Worm (Caenorhabditis elegans) whole organism, L2 larva: Measurements from ENCODE around the gene C06A12.19.

Experiments
- C34F6.9 ChIP-seq: fragments of 150-350 bp; optimal IDR thresholded peaks from 2 replicates; lab custom pipeline; 2014; ENCODE audit warnings: missing biosample characterization, missing genetic modification characterization
- F13H6.1 ChIP-seq: sonication (generic microtip); optimal IDR thresholded peaks from 2 replicates; lab custom pipeline; 2016; ENCODE audit warnings: missing genetic modification characterization, missing compliant biosample characterization
- Y55F3AM.14 ChIP-seq: fragments of 200-800 bp; sonication (Bioruptor generic); optimal IDR thresholded peaks from 2 replicates; lab custom pipeline; 2018; ENCODE audit warnings: mild to moderate bottlenecking, missing genetic modification characterization, missing compliant biosample characterization
- ZK546.5 ChIP-seq: sonication (generic microtip); optimal IDR thresholded peaks from 2 replicates; lab custom pipeline; 2017; ENCODE audit warnings: missing biosample characterization, missing genetic modification characterization
- aly-2 ChIP-seq: fragments of 150-350 bp; optimal IDR thresholded peaks from 2 replicates; lab custom pipeline; 2014; ENCODE audit warnings: missing biosample characterization, missing genetic modification characterization
- blmp-1 ChIP-seq: sonication (generic microtip); optimal IDR thresholded peaks from 2 replicates; lab custom pipeline; 2017; ENCODE audit warnings: missing genetic modification characterization, mild to moderate bottlenecking, missing compliant biosample characterization, antibody characterized with exemption, moderate library complexity; ENCODE audit not compliant: insufficient read depth
- crh-2 ChIP-seq: sonication (generic microtip); optimal IDR thresholded peaks from 2 replicates; lab custom pipeline; 2017; ENCODE audit warnings: missing biosample characterization, missing genetic modification characterization
- dmd-4 ChIP-seq: sonication (generic microtip); optimal IDR thresholded peaks from 2 replicates; lab custom pipeline; 2017; ENCODE audit warnings: missing biosample characterization, missing genetic modification characterization
- egl-27 ChIP-seq: sonication (generic microtip); optimal IDR thresholded peaks from 3 replicates; lab custom pipeline; 2017; ENCODE audit warnings: missing biosample characterization, missing genetic modification reagents, missing genetic modification characterization
- elt-1 ChIP-seq: fragments of 150-350 bp; optimal IDR thresholded peaks from 2 replicates; lab custom pipeline; 2014; ENCODE audit warnings: missing biosample characterization, missing genetic modification characterization
- fos-1 ChIP-seq: fragments of 150-350 bp; optimal IDR thresholded peaks from 2 replicates; lab custom pipeline; 2014; ENCODE audit warnings: missing biosample characterization, missing genetic modification characterization
- gmeb-1 ChIP-seq: fragments of 150-350 bp; optimal IDR thresholded peaks from 2 replicates; lab custom pipeline; 2014; ENCODE audit warnings: missing biosample characterization, missing genetic modification characterization
- lin-13 ChIP-seq: fragments of 150-350 bp; optimal IDR thresholded peaks from 2 replicates; lab custom pipeline; 2014; ENCODE audit warnings: missing biosample characterization, missing genetic modification reagents, missing genetic modification characterization
- lin-39 ChIP-seq: fragments of 150-350 bp; optimal IDR thresholded peaks from 2 replicates; lab custom pipeline; 2014; ENCODE audit warnings: missing biosample characterization, missing genetic modification reagents, missing genetic modification characterization
- lsy-2 ChIP-seq, 2 experiments: fragments of 150-350 bp in 1 of 2; sonication (generic microtip) in 1 of 2; optimal IDR thresholded peaks; 2 replicates each; lab custom pipeline; 2014 to 2017; ENCODE audit warnings: missing biosample characterization in 2 of 2, missing genetic modification characterization in 2 of 2
- mbf-1 ChIP-seq: sonication (generic microtip); optimal IDR thresholded peaks from 2 replicates; lab custom pipeline; 2017; ENCODE audit warnings: missing biosample characterization, missing genetic modification characterization
- nhr-12 ChIP-seq: fragments of 150-350 bp; optimal IDR thresholded peaks from 2 replicates; lab custom pipeline; 2014; ENCODE audit warnings: missing biosample characterization, missing genetic modification characterization
- nhr-129 ChIP-seq: fragments of 150-350 bp; optimal IDR thresholded peaks from 2 replicates; lab custom pipeline; 2014; ENCODE audit warnings: missing biosample characterization, missing genetic modification characterization
- nhr-21 ChIP-seq: fragments of 150-350 bp; optimal IDR thresholded peaks from 2 replicates; lab custom pipeline; 2014; ENCODE audit warnings: missing biosample characterization, missing genetic modification characterization
- nhr-23 ChIP-seq: fragments of 150-350 bp; optimal IDR thresholded peaks from 2 replicates; lab custom pipeline; 2014; ENCODE audit warnings: missing biosample characterization, missing genetic modification reagents, missing genetic modification characterization
- nhr-237 ChIP-seq: fragments of 150-350 bp; optimal IDR thresholded peaks from 2 replicates; lab custom pipeline; 2014; ENCODE audit warnings: missing biosample characterization, missing genetic modification characterization
- nhr-25 ChIP-seq: fragments of 150-350 bp; sonication (generic microtip); optimal IDR thresholded peaks from 3 replicates; lab custom pipeline; 2014; ENCODE audit warnings: missing biosample characterization, missing genetic modification characterization
- nhr-6 ChIP-seq: fragments of 150-350 bp; optimal IDR thresholded peaks from 2 replicates; lab custom pipeline; 2014; ENCODE audit warnings: missing biosample characterization, missing genetic modification characterization
- nhr-77 ChIP-seq: fragments of 150-350 bp; optimal IDR thresholded peaks from 2 replicates; lab custom pipeline; 2014; ENCODE audit warnings: missing biosample characterization, missing genetic modification characterization
- peb-1 ChIP-seq: fragments of 150-350 bp; optimal IDR thresholded peaks from 2 replicates; lab custom pipeline; 2014; ENCODE audit warnings: missing biosample characterization, missing genetic modification characterization
- skn-1 ChIP-seq: sonication (generic microtip); optimal IDR thresholded peaks from 2 replicates; lab custom pipeline; 2017; ENCODE audit warnings: missing biosample characterization, missing genetic modification characterization
- sma-3 ChIP-seq: sonication (generic microtip); optimal IDR thresholded peaks from 2 replicates; lab custom pipeline; 2016; ENCODE audit warnings: missing genetic modification reagents, missing genetic modification characterization, missing compliant biosample characterization
- sma-9 ChIP-seq, 2 experiments: fragments of 150-350 bp in 1 of 2; sonication (generic microtip) in 1 of 2; optimal IDR thresholded peaks; 2 replicates each; lab custom pipeline; 2014 to 2016; ENCODE audit warnings: missing genetic modification characterization in 2 of 2, mild to moderate bottlenecking in 1 of 2, missing biosample characterization in 1 of 2, missing compliant biosample characterization in 1 of 2, missing genetic modification reagents in 1 of 2, moderate library complexity in 1 of 2
- snpc-4 ChIP-seq: fragments of 150-350 bp; optimal IDR thresholded peaks from 2 replicates; lab custom pipeline; 2014; ENCODE audit warnings: missing biosample characterization, missing genetic modification characterization
- unc-39 ChIP-seq: fragments of 150-350 bp; optimal IDR thresholded peaks from 2 replicates; lab custom pipeline; 2014; ENCODE audit warnings: missing biosample characterization, missing genetic modification characterization
- unc-62 ChIP-seq: fragments of 150-350 bp; optimal IDR thresholded peaks from 2 replicates; lab custom pipeline; 2014; ENCODE audit warnings: missing biosample characterization, missing genetic modification reagents, missing genetic modification characterization
- ztf-1 ChIP-seq: fragments of 200-800 bp; sonication (Bioruptor generic); conservative IDR thresholded peaks from 2 replicates; pipeline ENCODE4 v1.3.6; 2022; ENCODE audit warnings: missing genetic modification characterization, missing compliant biosample characterization
- ztf-11 ChIP-seq: sonication (generic microtip); optimal IDR thresholded peaks from 2 replicates; lab custom pipeline; 2017; ENCODE audit warnings: missing biosample characterization, missing genetic modification characterization
- ztf-4 ChIP-seq: fragments of 150-350 bp; optimal IDR thresholded peaks from 2 replicates; lab custom pipeline; 2014; ENCODE audit warnings: missing biosample characterization, missing genetic modification characterization

C06A12.19 gene

DNA sequence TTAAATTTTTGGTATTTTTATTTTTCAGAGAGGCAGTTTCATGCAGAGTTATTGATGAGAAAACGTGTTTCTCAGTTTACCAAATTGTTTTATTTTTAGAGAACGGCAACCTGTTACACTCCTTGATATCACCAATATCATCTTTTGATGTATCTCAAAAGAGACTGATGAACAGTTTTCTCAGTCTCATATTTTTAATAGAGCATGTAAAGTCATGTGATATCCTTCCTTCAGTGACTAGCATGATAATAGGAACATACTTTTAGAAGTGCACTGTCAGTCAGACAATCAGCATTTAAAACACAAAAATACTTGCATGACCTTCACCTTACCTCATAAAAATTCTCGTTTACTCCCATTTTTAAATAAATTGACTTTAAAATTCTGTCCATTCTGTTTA is 2.6 kb upstream of the C06A12.19 start, which contains the start of gene F11E6.11:
TSS of gene F11E6.11 (plus strand) at position 325 of the 400 bp plus-strand sequence.
- TF ChIP-seq lsy-2 (tag; optimal IDR thresholded peaks at IDR 0.05; lab: Kevin White, UChicago): no peak
- TF ChIP-seq fos-1 (tag; lab: Kevin White, UChicago): peak; percentile 6
- peak; percentile 35 for TF ChIP-seq crh-2 (tag; lab: Kevin White, UChicago)
- TF ChIP-seq sma-3 (GFP tag; lab: Kevin White, UChicago): peak; percentile 57
- TF ChIP-seq nhr-25 (tag; lab: Kevin White, UChicago): peak; percentile 69
- no peak for TF ChIP-seq elt-1 (tag; lab: Kevin White, UChicago)
- TF ChIP-seq nhr-21: peak; percentile 29
- TF ChIP-seq sma-9 (GFP tag; optimal IDR thresholded peaks at IDR 0.05; lab: Kevin White, UChicago): peak; percentile 56
- no peak for TF ChIP-seq sma-9 (tag; optimal IDR thresholded peaks at IDR 0.05; lab: Kevin White, UChicago)
- TF ChIP-seq blmp-1 (tag; lab: Kevin White, UChicago): peak; percentile 35

DNA sequence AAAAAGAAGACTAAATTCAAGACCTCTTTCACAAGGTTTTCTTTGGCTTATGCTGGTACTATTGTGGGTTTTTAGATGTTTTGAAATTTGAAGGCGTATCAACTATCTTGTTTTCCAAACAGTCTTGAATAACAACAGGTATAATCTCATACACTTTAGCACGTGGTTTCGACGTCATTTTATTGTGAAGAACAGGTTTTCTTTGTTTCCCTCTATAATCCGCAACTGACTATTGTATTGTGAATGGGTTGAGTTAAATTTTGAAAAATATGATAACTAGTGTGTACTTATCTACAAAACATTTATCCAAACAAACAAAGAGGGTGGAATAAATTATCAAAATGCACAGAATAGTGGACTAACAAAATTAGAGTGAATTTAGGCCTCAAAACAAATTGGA is 1.4 kb upstream of the C06A12.19 start:
- TF ChIP-seq egl-27 (tag; lab: Kevin White, UChicago) (no peak), unc-39 (tag; lab: Kevin White, UChicago) (no peak), nhr-129 (tag; lab: Kevin White, UChicago) (no peak), peb-1 (tag; lab: Kevin White, UChicago) (no peak), sma-9 (GFP tag; optimal IDR thresholded peaks at IDR 0.05; lab: Kevin White, UChicago) (peak; percentile 54), sma-9 (tag; optimal IDR thresholded peaks at IDR 0.05; lab: Kevin White, UChicago) (no peak), lin-39 (tag; lab: Kevin White, UChicago) (no peak), nhr-25 (tag; lab: Kevin White, UChicago) (peak; percentile 50)

DNA sequence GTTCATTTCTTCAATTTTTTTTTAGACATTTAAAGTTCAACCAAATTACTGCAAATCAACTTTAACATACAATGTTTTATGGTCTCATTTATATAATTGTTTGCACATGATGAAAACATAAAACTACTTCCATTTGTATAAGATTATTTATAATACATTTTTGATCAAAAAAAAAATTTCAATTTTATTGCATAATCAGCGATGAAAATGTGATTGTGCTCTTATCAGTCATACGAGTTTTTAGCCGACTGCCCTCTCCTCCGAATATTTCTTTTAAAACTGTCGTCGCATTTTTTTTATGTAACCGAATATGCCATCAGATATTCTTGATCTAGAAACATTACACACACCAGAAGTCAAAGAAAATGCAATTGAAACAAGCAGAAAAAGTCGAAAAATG is 516 bp upstream of the C06A12.19 start, which contains the start of gene F08A7.1:
TSS of gene F08A7.1 (plus strand) at position 191 of the 400 bp plus-strand sequence.
- TF ChIP-seq C34F6.9 (tag; lab: Kevin White, UChicago) (no peak), fos-1 (tag; lab: Kevin White, UChicago) (peak; percentile 36), gmeb-1 (tag; lab: Kevin White, UChicago) (peak; percentile 44), dmd-4 (tag; lab: Kevin White, UChicago) (no peak), snpc-4 (tag; lab: Kevin White, UChicago) (no peak)

DNA sequence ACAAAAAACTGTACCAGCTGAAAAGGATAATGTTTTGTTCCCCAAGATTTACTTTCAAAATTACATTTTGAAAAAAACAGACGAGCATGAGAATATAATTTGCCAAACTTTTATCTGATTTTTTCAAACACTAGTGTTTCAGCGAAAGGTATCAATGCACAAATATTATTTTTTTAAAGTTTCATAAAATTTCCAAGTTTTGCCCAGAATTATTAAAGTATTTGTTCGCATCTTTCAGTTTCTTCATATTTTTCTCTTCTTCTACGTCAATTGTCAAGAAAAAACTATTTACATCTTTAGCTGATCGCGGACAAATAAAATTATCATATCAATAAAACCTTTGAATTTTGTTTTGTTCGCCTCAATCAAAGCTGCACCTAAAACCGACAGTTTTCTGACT is 2.9 kb downstream of the C06A12.19 start, which contains the start of gene C06A12.8:
TSS of gene C06A12.8 (plus strand) at position 301 of the 400 bp plus-strand sequence.
- no peak for TF ChIP-seq unc-62 (GFP tag; lab: Kevin White, UChicago)
- TF ChIP-seq sma-3 (GFP tag; lab: Kevin White, UChicago): no peak
- TF ChIP-seq ZK546.5: no peak
- TF ChIP-seq F13H6.1 (tag; lab: Kevin White, UChicago): no peak
- TF ChIP-seq nhr-25 (tag; lab: Kevin White, UChicago): no peak
- no peak for TF ChIP-seq crh-2 (tag; lab: Kevin White, UChicago)
- no peak for TF ChIP-seq sma-9 (GFP tag; optimal IDR thresholded peaks at IDR 0.05; lab: Kevin White, UChicago)
- no peak for TF ChIP-seq sma-9 (tag; optimal IDR thresholded peaks at IDR 0.05; lab: Kevin White, UChicago)
- TF ChIP-seq ztf-4 (tag; lab: Kevin White, UChicago): no peak
- no peak for TF ChIP-seq fos-1 (tag; lab: Kevin White, UChicago)
- TF ChIP-seq dmd-4 (tag; lab: Kevin White, UChicago): no peak
- TF ChIP-seq lin-13 (GFP tag; lab: Kevin White, UChicago): no peak
- no peak for TF ChIP-seq nhr-23 (tag; lab: Kevin White, UChicago)
- TF ChIP-seq Y55F3AM.14: no peak
- TF ChIP-seq, all 48 proteins: peak for 0

DNA sequence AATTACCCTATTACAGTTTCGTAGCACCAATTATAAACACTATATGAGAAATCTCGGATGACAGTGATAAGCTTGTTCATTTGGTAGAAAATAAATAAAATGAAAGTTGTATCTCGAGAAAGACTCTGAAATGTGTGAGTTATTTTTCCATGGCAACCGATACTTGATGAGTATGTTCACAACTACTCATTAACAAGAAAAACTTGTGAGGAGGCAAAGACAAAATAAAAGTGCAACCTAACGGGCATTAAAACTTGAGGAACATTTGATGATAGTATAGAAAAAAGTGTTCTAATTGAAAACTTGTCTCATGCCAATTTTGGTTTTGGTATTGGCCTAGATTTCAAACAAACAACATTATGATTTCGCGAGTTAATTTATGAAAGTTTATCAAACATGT is 3.3 kb downstream of the C06A12.19 start, which contains the start of gene gcy-27:
TSS of gene gcy-27 (minus strand) at position 101 of the 400 bp plus-strand sequence.
- TF ChIP-seq Y55F3AM.14 (no peak), mbf-1 (tag; lab: Kevin White, UChicago) (no peak), sma-9 (GFP tag; optimal IDR thresholded peaks at IDR 0.05; lab: Kevin White, UChicago) (no peak), sma-9 (tag; optimal IDR thresholded peaks at IDR 0.05; lab: Kevin White, UChicago) (no peak), crh-2 (tag; lab: Kevin White, UChicago) (no peak), ztf-4 (tag; lab: Kevin White, UChicago) (no peak), ZK546.5 (no peak), skn-1 (tag; lab: Kevin White, UChicago) (no peak)

DNA sequence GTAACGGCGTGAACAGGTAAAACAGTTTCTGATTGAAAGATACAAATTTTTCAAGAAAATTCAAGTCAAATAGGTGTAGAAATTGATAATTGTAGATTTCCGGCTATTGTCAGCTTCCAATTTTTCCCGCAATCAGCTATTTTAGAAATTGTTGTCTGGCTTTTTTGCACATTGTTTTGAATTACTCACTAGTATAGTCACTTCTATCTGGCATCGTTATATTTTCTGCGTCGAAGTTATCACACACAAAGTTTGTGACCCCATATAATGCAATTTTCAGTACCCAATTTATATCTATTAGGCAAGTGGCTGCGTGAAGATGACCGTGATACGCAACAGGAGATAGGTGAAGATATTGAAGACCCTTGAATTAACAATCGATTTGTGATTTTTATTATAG is 4.7 kb downstream of the C06A12.19 start:
- TF ChIP-seq ztf-4 (tag; lab: Kevin White, UChicago) (no peak), ztf-1 (GFP tag; lab: Robert Waterston, UW) (no peak), nhr-21 (no peak), nhr-237 (tag; lab: Kevin White, UChicago) (no peak), ztf-11 (tag; lab: Kevin White, UChicago) (no peak), nhr-6 (tag; lab: Kevin White, UChicago) (no peak), Y55F3AM.14 (no peak), nhr-77 (tag; lab: Kevin White, UChicago) (no peak), nhr-12 (no peak), aly-2 (tag; lab: Kevin White, UChicago) (no peak), elt-1 (tag; lab: Kevin White, UChicago) (no peak)
